Worm (Caenorhabditis elegans): Measurements from ENCODE around the gene K09C8.2.

- TF ChIP-seq snpc-4 (tag; optimal IDR thresholded peaks at IDR 0.05) (no peak), lsy-2 (tag; optimal IDR thresholded peaks at IDR 0.05) (no peak), unc-130 (GFP tag; optimal IDR thresholded peaks at IDR 0.05) (no peak), lin-13 (GFP tag; optimal IDR thresholded peaks at IDR 0.05) (no peak)
Observed at ce11 chrX:10966251-10966650, 7.0 kb downstream of the K09C8.2 start, which contains the start of gene lge-1.

Measured in whole organism, L4 larva.